Worm (Caenorhabditis elegans): ENCODE results near the gene bgal-2.

DNA sequence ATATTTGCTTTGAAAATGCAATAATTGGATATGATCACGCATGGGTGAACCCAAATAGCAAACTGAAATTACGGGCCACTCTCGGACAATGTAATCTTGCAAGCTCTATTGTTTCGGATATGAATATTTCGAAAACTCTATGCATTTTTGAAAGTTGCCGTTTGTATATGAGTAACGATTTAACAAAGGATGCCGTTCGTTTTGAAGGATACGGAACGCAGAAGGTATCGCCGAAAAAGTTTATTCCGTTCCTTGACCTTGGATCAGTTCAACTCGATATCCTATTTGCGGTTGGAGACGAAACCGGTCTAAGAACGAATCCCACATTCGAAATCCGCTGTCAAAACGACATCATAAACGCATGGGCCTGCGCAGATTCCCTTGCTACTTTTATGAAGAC lies 28.8 kb downstream of the bgal-2 start:
- TF ChIP-seq W03F9.2 (tag; optimal IDR thresholded peaks at IDR 0.05), result no peak
- TF ChIP-seq him-1 (tag; optimal IDR thresholded peaks at IDR 0.05), result no peak
